Fruit fly (Drosophila melanogaster): Measurements from ENCODE around the gene CG31223.

CG31223 gene

DNA sequence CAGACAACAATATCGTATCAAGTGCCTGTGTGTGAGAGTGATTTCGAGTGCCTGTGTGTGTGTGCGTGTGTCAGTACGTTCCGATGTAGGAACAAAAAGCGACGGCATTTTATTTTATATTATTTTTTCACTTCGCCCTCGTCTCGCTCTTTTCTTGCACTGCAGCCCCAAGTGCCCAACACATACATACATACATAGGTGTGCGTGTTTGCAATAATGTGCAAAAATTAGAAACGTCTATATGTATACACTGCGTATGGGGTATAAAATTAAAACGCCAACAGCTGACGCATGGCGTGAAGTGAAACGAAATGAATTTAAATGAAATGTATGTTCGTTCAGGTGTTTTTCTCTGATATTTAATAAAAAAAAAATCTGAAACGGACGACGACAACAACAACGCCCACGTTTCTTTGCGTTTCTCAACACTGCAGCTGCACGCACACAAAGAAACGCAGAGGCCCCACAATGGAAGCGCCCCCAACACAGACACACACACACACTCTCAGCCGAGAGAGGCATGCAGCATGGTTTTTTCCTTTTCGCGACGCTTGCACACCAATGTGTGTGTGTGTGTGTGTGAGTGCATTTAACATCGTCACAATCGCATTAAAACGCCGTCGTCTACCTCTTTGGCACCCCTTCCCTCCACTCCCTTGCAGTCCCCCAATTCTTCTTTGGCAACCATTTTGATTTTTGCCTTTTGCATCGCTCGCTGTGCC is 47.1 kb upstream of the CG31223 start (continued):
- peak; percentile 52 for TF ChIP-seq CG6276 (GFP tag; optimal IDR thresholded peaks at IDR 0.05)
- TF ChIP-seq CG6792 (GFP tag; optimal IDR thresholded peaks at IDR 0.05): peak; percentile 56
- TF ChIP-seq lz (GFP tag; optimal IDR thresholded peaks at IDR 0.05): peak; percentile 58
- peak; percentile 26 for TF ChIP-seq CG3032 (tag; optimal IDR thresholded peaks at IDR 0.05)
- peak; percentile 43 for TF ChIP-seq Sox102F (GFP tag; optimal IDR thresholded peaks at IDR 0.05)
- TF ChIP-seq fd59A (GFP tag; optimal IDR thresholded peaks at IDR 0.05): peak; percentile 29
- no peak for TF ChIP-seq Hr38 (GFP tag; optimal IDR thresholded peaks at IDR 0.05)
- TF ChIP-seq fd85E (GFP tag; optimal IDR thresholded peaks at IDR 0.05): no peak
- peak; percentile 62 for TF ChIP-seq Ets96B (tag; optimal IDR thresholded peaks at IDR 0.05)
- TF ChIP-seq CG11762 (GFP tag; optimal IDR thresholded peaks at IDR 0.05; ENCODE audit: insufficient read depth): no peak
- TF ChIP-seq CG3919 (GFP tag; optimal IDR thresholded peaks at IDR 0.05): peak; percentile 55
- TF ChIP-seq CG15336 (GFP tag; IDR thresholded peaks at IDR 0.05): peak; percentile 33; the same call in 1 of the 2 replicates
- peak; percentile 32 for TF ChIP-seq CG31627 (GFP tag; optimal IDR thresholded peaks at IDR 0.05)
- no peak for TF ChIP-seq Blimp-1 (GFP tag; optimal IDR thresholded peaks at IDR 0.05)
- TF ChIP-seq salr (GFP tag; optimal IDR thresholded peaks at IDR 0.05): peak in 1 of 2 experiments; percentile 42
- TF ChIP-seq Eip93F (GFP tag; optimal IDR thresholded peaks at IDR 0.05): no peak
- TF ChIP-seq Hr4 (GFP tag; optimal IDR thresholded peaks at IDR 0.05): peak; percentile 74
- TF ChIP-seq CG1621 (tag; optimal IDR thresholded peaks at IDR 0.05): no peak
- peak; percentile 49 for TF ChIP-seq CG7368 (GFP tag; optimal IDR thresholded peaks at IDR 0.05)
- peak; percentile 44 for TF ChIP-seq CG4318 (GFP tag; optimal IDR thresholded peaks at IDR 0.05)

DNA sequence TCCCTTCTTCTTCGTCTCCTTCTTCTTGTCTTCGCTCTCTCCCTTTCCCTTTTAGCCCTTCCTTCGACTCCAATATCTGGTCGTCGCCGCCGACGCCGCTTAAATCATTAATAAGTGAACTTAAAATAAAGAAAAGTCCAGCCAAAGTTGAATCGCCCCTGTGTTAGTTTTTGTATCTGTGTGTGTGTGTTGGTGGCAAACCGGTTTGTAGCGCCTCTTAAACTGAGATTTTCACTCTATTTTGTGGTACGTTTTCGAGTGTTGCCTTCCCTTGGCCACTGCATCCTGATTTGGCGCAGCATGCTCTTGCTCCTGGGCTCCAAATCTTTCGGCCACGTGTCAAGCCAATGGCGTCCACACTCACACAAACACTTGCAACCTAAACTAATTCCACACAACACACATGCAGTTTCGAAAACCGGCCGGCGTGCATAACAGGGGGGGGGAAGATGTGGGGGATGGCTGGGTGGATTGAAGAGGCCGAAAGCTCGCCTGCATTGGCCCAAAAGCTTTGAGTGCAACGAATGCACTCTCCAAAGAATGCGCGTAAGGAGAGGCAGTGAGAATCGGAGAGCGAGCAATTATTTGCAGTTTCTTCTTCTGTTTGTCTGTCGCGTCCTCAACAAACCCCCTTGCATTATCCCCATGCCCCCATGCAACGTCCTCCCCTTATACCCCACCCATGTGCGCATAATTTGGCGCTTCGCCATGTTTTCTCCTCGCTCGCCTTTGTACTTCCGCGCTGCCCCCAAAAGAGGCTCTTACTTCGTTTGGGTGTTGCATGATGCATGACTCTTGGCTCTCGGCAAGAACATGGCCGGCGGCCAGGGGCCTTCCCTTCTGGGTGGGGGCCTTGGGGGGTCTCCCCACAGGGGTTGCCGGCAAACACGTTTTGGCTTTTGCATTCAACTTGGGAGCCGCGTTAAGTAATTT is 46.2 kb upstream of the CG31223 start:
- TF ChIP-seq achi (GFP tag; optimal IDR thresholded peaks at IDR 0.05) (peak; percentile 44), CG8319 (GFP tag; optimal IDR thresholded peaks at IDR 0.05) (no peak), lz (GFP tag; optimal IDR thresholded peaks at IDR 0.05) (no peak), net (GFP tag; optimal IDR thresholded peaks at IDR 0.05) (peak; percentile 27), Lpt (GFP tag; optimal IDR thresholded peaks at IDR 0.05) (peak; percentile 70), CG10631 (GFP tag; optimal IDR thresholded peaks at IDR 0.05) (no peak), CG15336 (GFP tag; IDR thresholded peaks at IDR 0.05) (peak; percentile 73; the same call in 1 of the 2 replicates), CG9139 (GFP tag; optimal IDR thresholded peaks at IDR 0.05) (peak; percentile 62), ss (GFP tag; optimal IDR thresholded peaks at IDR 0.05) (peak; percentile 38 to 74), vri (GFP tag; optimal IDR thresholded peaks at IDR 0.05) (peak; percentile 58), Hr39 (GFP tag; optimal IDR thresholded peaks at IDR 0.05) (no peak), CG11294 (GFP tag; IDR thresholded peaks at IDR 0.05) (peak; percentile 59; the same call in 1 of the 2 replicates), CG6792 (GFP tag; optimal IDR thresholded peaks at IDR 0.05) (no peak), CG3919 (GFP tag; optimal IDR thresholded peaks at IDR 0.05) (peak; percentile 39), CG16779 (tag; optimal IDR thresholded peaks at IDR 0.05) (peak; percentile 60), CG7368 (GFP tag; optimal IDR thresholded peaks at IDR 0.05) (peak; percentile 40), Eip75B (GFP tag; optimal IDR thresholded peaks at IDR 0.05) (no peak), CG34406 (GFP tag; optimal IDR thresholded peaks at IDR 0.05) (no peak), CG32006 (GFP tag; optimal IDR thresholded peaks at IDR 0.05) (peak; percentile 25), Met (GFP tag; optimal IDR thresholded peaks at IDR 0.05) (peak; percentile 26), Sox14 (GFP tag; optimal IDR thresholded peaks at IDR 0.05) (no peak), Eip78C (GFP tag) (peak; percentile 18), CG6163 (GFP tag; IDR thresholded peaks at IDR 0.05) (peak; percentile 76), Gug (GFP tag; IDR thresholded peaks at IDR 0.05) (peak; percentile 63), CG8119 (GFP tag; IDR thresholded peaks at IDR 0.05) (peak; percentile 58; the same call in 2 of the 3 replicates), CG1621 (tag; optimal IDR thresholded peaks at IDR 0.05) (peak; percentile 5), eg (GFP tag; IDR thresholded peaks at IDR 0.05) (peak; percentile 75; the same call in 2 of the 3 replicates), CG8632 (GFP tag; optimal IDR thresholded peaks at IDR 0.05) (peak; percentile 19), dsx (GFP tag; optimal IDR thresholded peaks at IDR 0.05; ENCODE audit: poor library complexity, severe bottlenecking) (peak; percentile 67), acj6 (GFP tag; optimal IDR thresholded peaks at IDR 0.05) (no peak), topi (GFP tag; optimal IDR thresholded peaks at IDR 0.05) (no peak), CG3032 (tag; optimal IDR thresholded peaks at IDR 0.05) (peak; percentile 23), svp (GFP tag) (peak; percentile 50), CG6276 (GFP tag; optimal IDR thresholded peaks at IDR 0.05) (peak; percentile 47)
